Worm (Caenorhabditis elegans) whole organism, L1 larva: Measurements from ENCODE around the gene snt-1.
A peak's percentile ranks its signal among the peaks of the same experiment; 100 is the strongest.

Source experiments
- C04F5.9 ChIP-seq: sonication (generic microtip); optimal IDR thresholded peaks from 2 replicates; lab custom pipeline; 2016; ENCODE audit warnings: missing genetic modification characterization, missing compliant biosample characterization
- C34B4.2 ChIP-seq: sonication (generic microtip); optimal IDR thresholded peaks from 2 replicates; lab custom pipeline; 2017; ENCODE audit warnings: mild to moderate bottlenecking, missing genetic modification characterization, missing compliant biosample characterization
- F16B12.6 ChIP-seq: fragments of 150-350 bp; optimal IDR thresholded peaks from 2 replicates; lab custom pipeline; 2014; ENCODE audit warnings: missing biosample characterization, missing genetic modification characterization
- Y116A8C.19 ChIP-seq: sonication (generic microtip); optimal IDR thresholded peaks from 2 replicates; lab custom pipeline; 2016; ENCODE audit warnings: missing compliant biosample characterization, missing genetic modification characterization, borderline replicate concordance
- aha-1 ChIP-seq: fragments of 150-350 bp; optimal IDR thresholded peaks from 2 replicates; lab custom pipeline; 2014; ENCODE audit warnings: missing biosample characterization, missing genetic modification characterization
- aly-2 ChIP-seq: fragments of 150-350 bp; optimal IDR thresholded peaks from 2 replicates; lab custom pipeline; 2014; ENCODE audit warnings: missing biosample characterization, missing genetic modification characterization
- ama-1 ChIP-seq: fragments of 150-350 bp; optimal IDR thresholded peaks from 2 replicates; lab custom pipeline; 2014
- blmp-1 ChIP-seq: fragments of 150-350 bp; optimal IDR thresholded peaks from 2 replicates; lab custom pipeline; 2014; ENCODE audit warnings: missing biosample characterization, missing genetic modification characterization
- ceh-8 ChIP-seq: fragments of 200-800 bp; sonication (Bioruptor generic); optimal IDR thresholded peaks from 2 replicates; lab custom pipeline; 2018; ENCODE audit warnings: mild to moderate bottlenecking, missing genetic modification characterization, moderate library complexity, missing compliant biosample characterization
- ces-1 ChIP-seq: fragments of 150-350 bp; optimal IDR thresholded peaks from 2 replicates; lab custom pipeline; 2014; ENCODE audit warnings: missing biosample characterization, missing genetic modification reagents, missing genetic modification characterization
- dpl-1 ChIP-seq, 3 experiments: fragments of 150-350 bp in 2 of 3; sonication (generic microtip) in 1 of 3; optimal IDR thresholded peaks; 2 replicates each; lab custom pipeline; 2014 to 2017; ENCODE audit warnings: missing biosample characterization in 3 of 3, missing genetic modification characterization in 3 of 3, missing genetic modification reagents in 3 of 3
- egl-13 ChIP-seq: sonication (generic microtip); optimal IDR thresholded peaks from 2 replicates; lab custom pipeline; 2016; ENCODE audit warnings: missing genotype, missing genetic modification reagents, missing genetic modification characterization, missing compliant biosample characterization
- egl-27 ChIP-seq, 2 experiments: fragments of 150-350 bp in 1 of 2; sonication (generic microtip); optimal IDR thresholded peaks; 3 replicates each; lab custom pipeline; 2017 to 2018; ENCODE audit warnings: missing biosample characterization in 2 of 2, missing genetic modification characterization in 2 of 2, missing genetic modification reagents in 2 of 2
- elt-2 ChIP-seq: sonication (generic microtip); optimal IDR thresholded peaks from 2 replicates; lab custom pipeline; 2016; ENCODE audit warnings: missing genetic modification characterization, mild to moderate bottlenecking, inconsistent platforms, missing compliant biosample characterization, missing genetic modification reagents
- elt-3 ChIP-seq, 6 experiments: fragments of 150-350 bp in 1 of 6; sonication (generic microtip); optimal IDR thresholded peaks; 2 replicates each; lab custom pipeline; 2017 to 2018; ENCODE audit warnings: missing biosample characterization in 6 of 6, missing genetic modification characterization in 6 of 6, inconsistent platforms in 1 of 6
- fkh-10 ChIP-seq: sonication (generic microtip); optimal IDR thresholded peaks from 2 replicates; lab custom pipeline; 2017; ENCODE audit warnings: missing biosample characterization, missing genetic modification reagents, missing genetic modification characterization
- fkh-8 ChIP-seq: sonication (generic microtip); optimal IDR thresholded peaks from 2 replicates; lab custom pipeline; 2016; ENCODE audit warnings: mild to moderate bottlenecking, missing genetic modification characterization, missing compliant biosample characterization
- hlh-4 ChIP-seq: sonication (generic microtip); optimal IDR thresholded peaks from 2 replicates; lab custom pipeline; 2016; ENCODE audit warnings: mild to moderate bottlenecking, missing genetic modification characterization, missing compliant biosample characterization
- hpl-2 ChIP-seq: fragments of 150-350 bp; optimal IDR thresholded peaks from 2 replicates; lab custom pipeline; 2014; ENCODE audit warnings: missing biosample characterization, missing genetic modification reagents, missing genetic modification characterization
- irx-1 ChIP-seq: sonication (generic microtip); optimal IDR thresholded peaks from 2 replicates; lab custom pipeline; 2016; ENCODE audit warnings: missing genetic modification characterization, missing compliant biosample characterization
- isw-1 ChIP-seq: fragments of 200-800 bp; sonication (Bioruptor generic); IDR thresholded peaks from 2 replicates; pipeline ENCODE4 v1.3.6; 2022; ENCODE audit warnings: missing genetic modification characterization, missing compliant biosample characterization
- jun-1 ChIP-seq: fragments of 150-350 bp; optimal IDR thresholded peaks from 2 replicates; lab custom pipeline; 2014; ENCODE audit warnings: missing biosample characterization, missing genetic modification reagents, missing genetic modification characterization
- lin-13 ChIP-seq: fragments of 150-350 bp; optimal IDR thresholded peaks from 2 replicates; lab custom pipeline; 2014; ENCODE audit warnings: missing biosample characterization, missing genetic modification reagents, missing genetic modification characterization
- lin-14 ChIP-seq: fragments of 200-800 bp; sonication (Bioruptor generic); optimal IDR thresholded peaks from 2 replicates; lab custom pipeline; 2018; ENCODE audit warnings: mild to moderate bottlenecking, missing genetic modification characterization, moderate library complexity, missing compliant biosample characterization
- lin-15B ChIP-seq: fragments of 150-350 bp; sonication (generic microtip); optimal IDR thresholded peaks from 3 replicates; lab custom pipeline; 2014; ENCODE audit warnings: missing biosample characterization, missing genetic modification characterization
- lin-39 ChIP-seq: fragments of 150-350 bp; optimal IDR thresholded peaks from 2 replicates; lab custom pipeline; 2014; ENCODE audit warnings: missing biosample characterization, missing genetic modification reagents, missing genetic modification characterization
- lsy-2 ChIP-seq, 2 experiments: fragments of 150-350 bp; optimal IDR thresholded peaks; 2 replicates each; lab custom pipeline; 2014; ENCODE audit warnings: missing biosample characterization in 2 of 2, missing genetic modification characterization in 2 of 2
- mdl-1 ChIP-seq, 2 experiments: fragments of 150-350 bp; optimal IDR thresholded peaks; 2 replicates each; lab custom pipeline; 2014 to 2017; ENCODE audit warnings: missing biosample characterization in 2 of 2, missing genetic modification characterization in 2 of 2, inconsistent platforms in 1 of 2
- mep-1 ChIP-seq: fragments of 150-350 bp; optimal IDR thresholded peaks from 2 replicates; lab custom pipeline; 2014; ENCODE audit warnings: missing biosample characterization, missing genetic modification characterization
- nhr-11 ChIP-seq: fragments of 150-350 bp; optimal IDR thresholded peaks from 2 replicates; lab custom pipeline; 2014; ENCODE audit warnings: missing biosample characterization, missing genetic modification characterization
- nhr-20 ChIP-seq: sonication (generic microtip); optimal IDR thresholded peaks from 2 replicates; lab custom pipeline; 2016; ENCODE audit warnings: mild to moderate bottlenecking, missing genetic modification characterization, missing compliant biosample characterization
- nhr-237 ChIP-seq: fragments of 150-350 bp; optimal IDR thresholded peaks from 2 replicates; lab custom pipeline; 2014; ENCODE audit warnings: missing biosample characterization, missing genetic modification characterization
- nhr-28 ChIP-seq: fragments of 150-350 bp; optimal IDR thresholded peaks from 2 replicates; lab custom pipeline; 2014; ENCODE audit warnings: missing biosample characterization, missing genetic modification characterization
- nhr-47 ChIP-seq: sonication (generic microtip); optimal IDR thresholded peaks from 2 replicates; lab custom pipeline; 2016; ENCODE audit warnings: mild to moderate bottlenecking, missing genetic modification characterization, moderate library complexity, missing compliant biosample characterization
- nhr-76 ChIP-seq: sonication (generic microtip); optimal IDR thresholded peaks from 2 replicates; lab custom pipeline; 2017; ENCODE audit warnings: missing biosample characterization, missing genetic modification characterization
- nhr-77 ChIP-seq: fragments of 150-350 bp; optimal IDR thresholded peaks from 2 replicates; lab custom pipeline; 2014; ENCODE audit warnings: missing biosample characterization, missing genetic modification characterization
- nhr-84 ChIP-seq: sonication (generic microtip); optimal IDR thresholded peaks from 2 replicates; lab custom pipeline; 2017; ENCODE audit warnings: missing biosample characterization, missing genetic modification characterization
- nhr-90 ChIP-seq: sonication (generic microtip); optimal IDR thresholded peaks from 2 replicates; lab custom pipeline; 2016; ENCODE audit warnings: mild to moderate bottlenecking, missing genetic modification characterization, missing compliant biosample characterization; ENCODE audit not compliant: poor library complexity
- pqm-1 ChIP-seq: sonication (generic microtip); optimal IDR thresholded peaks from 3 replicates; lab custom pipeline; 2017; ENCODE audit warnings: missing biosample characterization, missing genetic modification characterization
- rnt-1 ChIP-seq: sonication (generic microtip); optimal IDR thresholded peaks from 2 replicates; lab custom pipeline; 2016; ENCODE audit warnings: mild to moderate bottlenecking, missing genetic modification characterization, moderate library complexity, missing compliant biosample characterization
- snpc-4 ChIP-seq: fragments of 150-350 bp; optimal IDR thresholded peaks from 2 replicates; lab custom pipeline; 2014; ENCODE audit warnings: missing biosample characterization, missing genetic modification characterization
- snu-23 ChIP-seq: sonication (generic microtip); optimal IDR thresholded peaks from 2 replicates; lab custom pipeline; 2016; ENCODE audit warnings: missing genetic modification characterization, missing compliant biosample characterization
- sup-37 ChIP-seq: fragments of 200-800 bp; sonication (Bioruptor generic); optimal IDR thresholded peaks from 2 replicates; lab custom pipeline; 2018; ENCODE audit warnings: mild to moderate bottlenecking, missing genetic modification characterization, missing compliant biosample characterization
- tbx-2 ChIP-seq: sonication (generic microtip); optimal IDR thresholded peaks from 2 replicates; lab custom pipeline; 2016; ENCODE audit warnings: missing genetic modification characterization, missing compliant biosample characterization
- tlp-1 ChIP-seq: fragments of 150-350 bp; optimal IDR thresholded peaks from 2 replicates; lab custom pipeline; 2014; ENCODE audit warnings: missing biosample characterization, missing genetic modification characterization
- unc-86 ChIP-seq: sonication (generic microtip); optimal IDR thresholded peaks from 2 replicates; lab custom pipeline; 2016; ENCODE audit warnings: missing genetic modification characterization, missing compliant biosample characterization
- unc-98 ChIP-seq: fragments of 200-800 bp; sonication (Bioruptor generic); IDR thresholded peaks from 2 replicates; pipeline ENCODE4 v1.3.6; 2022; ENCODE audit warnings: missing genetic modification characterization, missing compliant biosample characterization
- vab-15 ChIP-seq: sonication (generic microtip); optimal IDR thresholded peaks from 2 replicates; lab custom pipeline; 2017; ENCODE audit warnings: missing genotype, mild to moderate bottlenecking, missing genetic modification characterization, missing compliant biosample characterization
- xbp-1 ChIP-seq: sonication (generic microtip); optimal IDR thresholded peaks from 2 replicates; lab custom pipeline; 2016; ENCODE audit warnings: missing genetic modification characterization, missing compliant biosample characterization
- zip-4 ChIP-seq: fragments of 200-800 bp; sonication (Bioruptor generic); optimal IDR thresholded peaks from 2 replicates; lab custom pipeline; 2018; ENCODE audit warnings: mild to moderate bottlenecking, missing genetic modification characterization, moderate library complexity, missing compliant biosample characterization
- ztf-4 ChIP-seq: fragments of 150-350 bp; optimal IDR thresholded peaks from 2 replicates; lab custom pipeline; 2014; ENCODE audit warnings: missing biosample characterization, missing genetic modification characterization

snt-1 gene

DNA sequence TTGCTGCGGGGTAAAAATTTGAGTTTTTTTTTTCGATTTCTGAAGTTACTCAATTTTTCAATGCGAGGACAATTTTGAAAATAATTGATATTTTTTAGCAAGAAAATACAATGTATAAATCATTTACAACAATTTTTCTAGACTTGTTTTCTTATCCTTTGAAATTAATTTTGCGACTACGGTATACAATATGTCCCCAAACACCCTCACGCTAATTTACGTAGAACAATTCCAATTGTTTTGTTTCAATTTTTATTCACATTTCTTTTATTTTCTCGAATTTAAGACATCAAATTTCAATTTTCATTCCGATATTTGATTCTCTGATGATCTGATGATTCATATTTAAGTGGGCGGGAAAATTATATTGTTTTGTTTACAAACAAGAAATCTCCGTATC is 28.8 kb upstream of the snt-1 start:
- TF ChIP-seq elt-2 (tag; lab: Kevin White, UChicago): no peak
- TF ChIP-seq mdl-1 (tag; optimal IDR thresholded peaks at IDR 0.05; lab: Kevin White, UChicago): no peak
- no peak for TF ChIP-seq lin-14 (GFP tag; lab: Kevin White, UChicago)
- TF ChIP-seq isw-1 (GFP tag; lab: Robert Waterston, UW): no peak
- TF ChIP-seq C34B4.2 (tag; lab: Kevin White, UChicago): no peak
- no peak for TF ChIP-seq C04F5.9 (tag; lab: Kevin White, UChicago)
- TF ChIP-seq aly-2 (tag; lab: Kevin White, UChicago): no peak
- TF ChIP-seq hlh-4 (tag; lab: Kevin White, UChicago): no peak
- TF ChIP-seq ces-1 (GFP tag; lab: Kevin White, UChicago): no peak
- no peak for TF ChIP-seq ama-1 (lab: Kevin White, UChicago)
- no peak for TF ChIP-seq fkh-8 (tag; lab: Kevin White, UChicago)
- no peak for TF ChIP-seq lin-13 (GFP tag; lab: Kevin White, UChicago)
- no peak for TF ChIP-seq dpl-1 (GFP tag; optimal IDR thresholded peaks at IDR 0.05; lab: Kevin White, UChicago)
- no peak for TF ChIP-seq hpl-2 (GFP tag; lab: Kevin White, UChicago)
- TF ChIP-seq nhr-20: no peak
- no peak for TF ChIP-seq lsy-2 (tag; optimal IDR thresholded peaks at IDR 0.05; lab: Kevin White, UChicago)
- TF ChIP-seq jun-1 (tag; lab: Kevin White, UChicago): no peak
- no peak for TF ChIP-seq egl-27 (tag; optimal IDR thresholded peaks at IDR 0.05; lab: Kevin White, UChicago)
- no peak for TF ChIP-seq egl-13 (tag; lab: Kevin White, UChicago)

DNA sequence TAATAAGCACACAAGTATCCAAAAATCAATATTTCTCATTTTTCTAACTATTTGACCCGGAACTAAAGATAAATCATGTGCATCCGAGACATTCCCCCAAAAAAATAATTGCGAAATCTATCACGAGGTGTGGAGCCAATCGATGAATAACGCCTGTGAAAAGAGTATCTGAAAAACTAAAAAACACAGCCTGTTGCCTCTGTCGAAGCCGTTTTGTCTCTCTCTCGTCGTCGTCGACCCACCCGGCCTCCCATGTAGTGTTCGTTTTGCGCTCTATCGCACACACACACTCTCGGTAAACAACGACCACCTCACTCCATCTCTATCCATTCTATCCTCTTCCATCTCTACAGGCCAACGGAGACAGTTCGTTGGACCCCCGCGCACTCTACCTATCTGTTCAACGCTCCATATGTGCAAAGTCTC is 28.0 kb upstream of the snt-1 start:
- TF ChIP-seq lsy-2 (tag; optimal IDR thresholded peaks at IDR 0.05; lab: Kevin White, UChicago) (peak; percentile 49 to 75), ceh-8 (GFP tag; lab: Kevin White, UChicago) (no peak), ama-1 (lab: Kevin White, UChicago) (no peak), snpc-4 (peak; percentile 40), tbx-2 (peak; percentile 15), hpl-2 (GFP tag; lab: Kevin White, UChicago) (no peak), aha-1 (tag; lab: Kevin White, UChicago) (no peak), nhr-11 (tag; lab: Kevin White, UChicago) (no peak), nhr-47 (peak; percentile 65), nhr-77 (tag; lab: Kevin White, UChicago) (no peak), sup-37 (GFP tag; lab: Kevin White, UChicago) (no peak), elt-2 (tag; lab: Kevin White, UChicago) (no peak), zip-4 (GFP tag; lab: Kevin White, UChicago) (peak; percentile 93), lin-14 (GFP tag; lab: Kevin White, UChicago) (peak; percentile 87), nhr-28 (no peak), blmp-1 (no peak), lin-15B (tag; lab: Kevin White, UChicago) (peak; percentile 48), Y116A8C.19 (tag; lab: Kevin White, UChicago) (no peak), ces-1 (GFP tag; lab: Kevin White, UChicago) (no peak), lin-39 (tag; lab: Kevin White, UChicago) (peak; percentile 15), irx-1 (tag; lab: Kevin White, UChicago) (peak; percentile 16), nhr-237 (tag; lab: Kevin White, UChicago) (no peak), vab-15 (tag; lab: Kevin White, UChicago) (no peak), snu-23 (GFP tag; lab: Kevin White, UChicago) (peak; percentile 58), elt-3 (tag; optimal IDR thresholded peaks at IDR 0.05; lab: Kevin White, UChicago) (peak in 1 of 6 experiments; percentile 8), egl-13 (tag; lab: Kevin White, UChicago) (peak; percentile 56), rnt-1 (tag; lab: Kevin White, UChicago) (peak; percentile 55), mep-1 (peak; percentile 50), nhr-76 (tag; lab: Kevin White, UChicago) (no peak), xbp-1 (tag; lab: Kevin White, UChicago) (peak; percentile 7), unc-86 (peak; percentile 32), ztf-4 (tag; lab: Kevin White, UChicago) (peak; percentile 36), nhr-90 (tag; lab: Kevin White, UChicago) (no peak), nhr-84 (tag; lab: Kevin White, UChicago) (no peak), pqm-1 (tag; lab: Kevin White, UChicago) (no peak), fkh-10 (GFP tag; lab: Kevin White, UChicago) (peak; percentile 1), tlp-1 (tag; lab: Kevin White, UChicago) (no peak), F16B12.6 (tag; lab: Kevin White, UChicago) (no peak), unc-98 (no peak)
